Fruit fly (Drosophila melanogaster) whole organism, embryonic: ENCODE data around the gene CG6431.

Experiments
- B-H2 ChIP-seq: fragments of 200-800 bp; sonication (Bioruptor generic); optimal IDR thresholded peaks from 2 replicates; lab custom pipeline; 2018; ENCODE audit warnings: missing biosample characterization, mild to moderate bottlenecking, missing genetic modification characterization
- CG10147 ChIP-seq: fragments of 200-800 bp; sonication (Bioruptor generic); optimal IDR thresholded peaks from 2 replicates; lab custom pipeline; 2019; ENCODE audit warnings: missing biosample characterization, mild to moderate bottlenecking, missing genetic modification characterization, moderate library complexity
- CG10321 ChIP-seq: fragments of 200-800 bp; sonication (Bioruptor generic); IDR thresholded peaks from 2 replicates; pipeline ENCODE4 v1.3.6; 2022; ENCODE audit warnings: missing biosample characterization, missing genetic modification characterization
- CG10462 ChIP-seq: fragments of 200-800 bp; sonication (Bioruptor generic); optimal IDR thresholded peaks from 2 replicates; lab custom pipeline; 2016; ENCODE audit warnings: missing biosample characterization, missing genetic modification characterization
- CG11398 ChIP-seq: fragments of 200-800 bp; sonication (Bioruptor generic); optimal IDR thresholded peaks from 2 replicates; lab custom pipeline; 2016; ENCODE audit warnings: missing biosample characterization, missing genetic modification characterization
- CG11723 ChIP-seq: fragments of 200-800 bp; sonication (Bioruptor generic); optimal IDR thresholded peaks from 2 replicates; lab custom pipeline; 2017; ENCODE audit warnings: missing biosample characterization, mild to moderate bottlenecking, missing genetic modification characterization
- CG12299 ChIP-seq: fragments of 200-800 bp; sonication (Bioruptor generic); optimal IDR thresholded peaks from 2 replicates; lab custom pipeline; 2018; ENCODE audit warnings: missing biosample characterization, mild to moderate bottlenecking, missing genetic modification characterization
- CG1233 ChIP-seq: fragments of 200-800 bp; sonication (Bioruptor generic); optimal IDR thresholded peaks from 4 replicates; lab custom pipeline; 2018; ENCODE audit warnings: missing biosample characterization, mild to moderate bottlenecking, missing genetic modification characterization
- CG14014 ChIP-seq: fragments of 200-800 bp; sonication (Bioruptor generic); IDR thresholded peaks from 2 replicates; pipeline ENCODE4 v1.3.6; 2022; ENCODE audit warnings: missing biosample characterization, missing genetic modification characterization
- CG14667 ChIP-seq: fragments of 200-800 bp; sonication (Bioruptor generic); IDR thresholded peaks from 2 replicates; pipeline ENCODE4 v1.3.6; 2022; ENCODE audit warnings: missing biosample characterization, missing genetic modification characterization
- CG15073 ChIP-seq: fragments of 200-800 bp; sonication (Bioruptor generic); optimal IDR thresholded peaks from 2 replicates; lab custom pipeline; 2016; ENCODE audit warnings: missing biosample characterization, missing genetic modification characterization
- CG15601 ChIP-seq: fragments of 200-800 bp; sonication (Bioruptor generic); optimal IDR thresholded peaks from 3 replicates; lab custom pipeline; 2019; ENCODE audit warnings: missing biosample characterization, mild to moderate bottlenecking, missing genetic modification characterization, moderate library complexity
- CG18011 ChIP-seq: fragments of 200-800 bp; sonication (Bioruptor generic); optimal IDR thresholded peaks from 2 replicates; lab custom pipeline; 2017; ENCODE audit warnings: missing biosample characterization, missing genetic modification characterization, mild to moderate bottlenecking, moderate library complexity, missing genotype
- CG30020 ChIP-seq: fragments of 200-800 bp; optimal IDR thresholded peaks from 2 replicates; lab custom pipeline; 2019; ENCODE audit warnings: missing biosample characterization, mild to moderate bottlenecking, missing genetic modification characterization, moderate library complexity
- CG33557 ChIP-seq: fragments of 200-800 bp; sonication (Bioruptor generic); optimal IDR thresholded peaks from 2 replicates; lab custom pipeline; 2019; ENCODE audit warnings: missing biosample characterization, mild to moderate bottlenecking, missing genetic modification characterization, moderate library complexity
- CG34422 ChIP-seq: fragments of 200-800 bp; sonication (Bioruptor generic); IDR thresholded peaks from 3 replicates; pipeline ENCODE4 v1.3.6; 2022; ENCODE audit warnings: missing biosample characterization, missing genetic modification characterization
- CG3726 ChIP-seq: fragments of 200-800 bp; sonication (Bioruptor generic); IDR thresholded peaks from 3 replicates; pipeline ENCODE4, ENCODE4 v1.3.6; 2022; ENCODE audit warnings: missing biosample characterization, missing genetic modification characterization
- CG4360 ChIP-seq: fragments of 200-800 bp; sonication (Bioruptor generic); IDR thresholded peaks from 2 replicates; pipeline ENCODE4 v1.3.6; 2022; ENCODE audit warnings: missing biosample characterization, missing genetic modification characterization
- CG7928 ChIP-seq: fragments of 200-800 bp; sonication (Bioruptor generic); optimal IDR thresholded peaks from 2 replicates; lab custom pipeline; 2017; ENCODE audit warnings: missing biosample characterization, mild to moderate bottlenecking, missing genetic modification characterization
- CG9215 ChIP-seq: fragments of 200-800 bp; sonication (Bioruptor generic); IDR thresholded peaks from 2 replicates; pipeline ENCODE4 v1.3.6; 2022; ENCODE audit warnings: missing biosample characterization, missing genetic modification characterization
- CG9727 ChIP-seq: fragments of 200-800 bp; sonication (Bioruptor generic); optimal IDR thresholded peaks from 3 replicates; lab custom pipeline; 2017; ENCODE audit warnings: missing biosample characterization, mild to moderate bottlenecking, missing genetic modification characterization
- CG9932 ChIP-seq: fragments of 200-800 bp; sonication (Bioruptor generic); IDR thresholded peaks from 2 replicates; pipeline ENCODE4 v1.3.6; 2022; ENCODE audit warnings: missing biosample characterization, missing genetic modification characterization
- Chrac-16 ChIP-seq: fragments of 200-800 bp; sonication (Bioruptor generic); optimal IDR thresholded peaks from 3 replicates; lab custom pipeline; 2016; ENCODE audit warnings: missing biosample characterization, missing genetic modification characterization
- CoRest ChIP-seq: fragments of 200-800 bp; sonication (Bioruptor generic); optimal IDR thresholded peaks from 3 replicates; lab custom pipeline; 2018; ENCODE audit warnings: missing biosample characterization, mild to moderate bottlenecking, missing genetic modification characterization, moderate library complexity
- D19A ChIP-seq: fragments of 200-800 bp; optimal IDR thresholded peaks from 3 replicates; lab custom pipeline; 2019; ENCODE audit warnings: missing biosample characterization, mild to moderate bottlenecking, missing genetic modification characterization, moderate library complexity
- Elba2 ChIP-seq: fragments of 200-800 bp; sonication (Bioruptor generic); optimal IDR thresholded peaks from 3 replicates; lab custom pipeline; 2016; ENCODE audit warnings: missing biosample characterization, missing genetic modification characterization
- HLH3B ChIP-seq: fragments of 200-800 bp; sonication (Bioruptor generic); IDR thresholded peaks from 2 replicates; pipeline ENCODE4 v1.3.6; 2022; ENCODE audit warnings: missing biosample characterization, missing genetic modification characterization
- Hey ChIP-seq: fragments of 200-800 bp; sonication (Bioruptor generic); optimal IDR thresholded peaks from 3 replicates; lab custom pipeline; 2018; ENCODE audit warnings: missing biosample characterization, mild to moderate bottlenecking, missing genetic modification characterization
- Lim3 ChIP-seq: fragments of 200-800 bp; sonication (Bioruptor generic); IDR thresholded peaks from 2 replicates; pipeline ENCODE4 v1.3.6; 2022; ENCODE audit warnings: missing biosample characterization, missing genetic modification characterization
- Mad ChIP-seq: fragments of 200-800 bp; sonication (Bioruptor generic); optimal IDR thresholded peaks from 2 replicates; lab custom pipeline; 2016; ENCODE audit warnings: missing biosample characterization, missing genetic modification characterization
- Myb ChIP-seq: fragments of 200-800 bp; sonication (Bioruptor generic); optimal IDR thresholded peaks from 2 replicates; lab custom pipeline; 2016; ENCODE audit warnings: missing biosample characterization, missing genetic modification characterization
- Opbp ChIP-seq: fragments of 200-800 bp; sonication (Bioruptor generic); IDR thresholded peaks from 3 replicates; pipeline ENCODE4 v1.3.6; 2022; ENCODE audit warnings: missing biosample characterization, missing genetic modification characterization; ENCODE audit not compliant: partially characterized antibody
- Rx ChIP-seq: fragments of 200-800 bp; sonication (Bioruptor generic); IDR thresholded peaks from 2 replicates; pipeline ENCODE4 v1.3.6; 2022; ENCODE audit warnings: missing biosample characterization, missing genetic modification characterization
- Six4 ChIP-seq: fragments of 200-800 bp; sonication (Bioruptor generic); optimal IDR thresholded peaks from 2 replicates; lab custom pipeline; 2016; ENCODE audit warnings: missing biosample characterization, missing genetic modification characterization
- Usf ChIP-seq: fragments of 200-800 bp; sonication (Bioruptor generic); optimal IDR thresholded peaks from 2 replicates; lab custom pipeline; 2017; ENCODE audit warnings: missing genotype, missing biosample characterization, missing genetic modification characterization
- ap ChIP-seq: fragments of 200-800 bp; sonication (Bioruptor generic); IDR thresholded peaks from 2 replicates; pipeline ENCODE4 v1.3.6; 2022; ENCODE audit warnings: missing biosample characterization, missing genetic modification characterization
- chinmo ChIP-seq: fragments of 200-800 bp; sonication (Bioruptor generic); IDR thresholded peaks from 4 replicates; pipeline ENCODE4 v1.3.6; 2022; ENCODE audit warnings: missing biosample characterization, missing genetic modification characterization; ENCODE audit not compliant: partially characterized antibody
- crc ChIP-seq: fragments of 200-800 bp; sonication (Bioruptor generic); optimal IDR thresholded peaks from 2 replicates; lab custom pipeline; 2016; ENCODE audit warnings: missing biosample characterization, missing genetic modification characterization
- cwo ChIP-seq: fragments of 200-800 bp; sonication (Bioruptor generic); optimal IDR thresholded peaks from 3 replicates; lab custom pipeline; 2017; ENCODE audit warnings: missing biosample characterization, missing genetic modification characterization, mild to moderate bottlenecking, moderate library complexity, missing genetic modification reagents
- dpn ChIP-seq, 2 experiments: fragments of 200-800 bp; sonication (Bioruptor generic); optimal IDR thresholded peaks; 3 replicates each; lab custom pipeline; 2016; ENCODE audit warnings: missing biosample characterization in 2 of 2, missing genetic modification characterization in 2 of 2
- gt ChIP-seq: fragments of 200-800 bp; sonication (Bioruptor generic); IDR thresholded peaks from 2 replicates; pipeline ENCODE4 v1.3.6; 2022; ENCODE audit warnings: missing biosample characterization, missing genetic modification characterization
- ham ChIP-seq: fragments of 200-800 bp; sonication (Bioruptor generic); IDR thresholded peaks from 2 replicates; pipeline ENCODE4 v1.3.6; 2022; ENCODE audit warnings: missing biosample characterization, missing genetic modification characterization
- her ChIP-seq: fragments of 200-800 bp; sonication (Bioruptor generic); optimal IDR thresholded peaks from 2 replicates; lab custom pipeline; 2016; ENCODE audit warnings: missing biosample characterization, missing genetic modification characterization
- ind ChIP-seq: fragments of 200-800 bp; sonication (Bioruptor generic); optimal IDR thresholded peaks from 3 replicates; lab custom pipeline; 2016; ENCODE audit warnings: missing biosample characterization, missing genetic modification characterization
- kni ChIP-seq: fragments of 200-800 bp; sonication (Bioruptor generic); optimal IDR thresholded peaks from 3 replicates; lab custom pipeline; 2017; ENCODE audit warnings: mild to moderate bottlenecking, missing biosample characterization, missing genetic modification reagents, missing genetic modification characterization
- nom ChIP-seq: fragments of 200-800 bp; sonication (Bioruptor generic); optimal IDR thresholded peaks from 2 replicates; lab custom pipeline; 2017; ENCODE audit warnings: missing biosample characterization, missing genetic modification characterization, mild to moderate bottlenecking, moderate library complexity, missing genetic modification reagents
- pum ChIP-seq: fragments of 200-800 bp; sonication (Bioruptor generic); optimal IDR thresholded peaks from 2 replicates; lab custom pipeline; 2016; ENCODE audit warnings: missing biosample characterization, missing genetic modification characterization
- shn ChIP-seq: fragments of 200-800 bp; sonication (Bioruptor generic); optimal IDR thresholded peaks from 3 replicates; lab custom pipeline; 2016; ENCODE audit warnings: missing biosample characterization, missing genetic modification characterization
- sima ChIP-seq: fragments of 200-800 bp; sonication (Bioruptor generic); optimal IDR thresholded peaks from 2 replicates; lab custom pipeline; 2016; ENCODE audit warnings: missing biosample characterization, missing genetic modification characterization
- stwl ChIP-seq: fragments of 200-800 bp; sonication (Bioruptor generic); optimal IDR thresholded peaks from 3 replicates; lab custom pipeline; 2018; ENCODE audit warnings: missing biosample characterization, mild to moderate bottlenecking, missing genetic modification characterization, moderate library complexity
- trh ChIP-seq: fragments of 200-800 bp; sonication (Bioruptor generic); optimal IDR thresholded peaks from 2 replicates; lab custom pipeline; 2016; ENCODE audit warnings: missing biosample characterization, missing genetic modification characterization
- wek ChIP-seq: fragments of 200-800 bp; sonication (Bioruptor generic); optimal IDR thresholded peaks from 3 replicates; lab custom pipeline; 2018; ENCODE audit warnings: missing biosample characterization, mild to moderate bottlenecking, missing genetic modification characterization, moderate library complexity
- zfh1 ChIP-seq: fragments of 200-800 bp; sonication (Bioruptor generic); IDR thresholded peaks from 3 replicates; pipeline ENCODE4 v1.3.6; 2022; ENCODE audit warnings: missing biosample characterization, missing genetic modification characterization

CG6431 gene

dm6 chr2L:10685666-10686065, 38.3 kb upstream of the CG6431 start (continued):
- TF ChIP-seq Mad (GFP tag; lab: Kevin White, UChicago) (no peak), trh (GFP tag; lab: Kevin White, UChicago) (no peak), kni (GFP tag; lab: Kevin White, UChicago) (no peak), CG10321 (GFP tag; lab: Robert Waterston, UW) (no peak), Rx (no peak), Opbp (GFP tag; lab: Robert Waterston, UW) (no peak), Six4 (GFP tag; lab: Kevin White, UChicago) (no peak), CG9932 (GFP tag; lab: Robert Waterston, UW) (peak; percentile 67), nom (GFP tag; lab: Kevin White, UChicago) (no peak), Myb (GFP tag; lab: Kevin White, UChicago) (no peak), Hey (no peak), stwl (tag; lab: Kevin White, UChicago) (peak; percentile 77), CG10462 (no peak), ham (GFP tag; lab: Robert Waterston, UW) (no peak), her (GFP tag; lab: Kevin White, UChicago) (no peak), Chrac-16 (GFP tag; lab: Kevin White, UChicago) (no peak), dpn (GFP tag; optimal IDR thresholded peaks at IDR 0.05; lab: Kevin White, UChicago) (no peak), wek (GFP tag; lab: Kevin White, UChicago) (no peak), CG15601 (tag; lab: Kevin White, UChicago) (no peak), ap (GFP tag; lab: Robert Waterston, UW) (no peak), CG10147 (GFP tag; lab: Kevin White, UChicago) (no peak), CG9727 (GFP tag; lab: Kevin White, UChicago) (no peak), CG3726 (GFP tag; lab: Robert Waterston, UW) (no peak), HLH3B (GFP tag; lab: Robert Waterston, UW) (no peak), CG1233 (no peak), CoRest (tag; lab: Kevin White, UChicago) (peak; percentile 29), crc (GFP tag; lab: Kevin White, UChicago) (no peak), zfh1 (no peak), Lim3 (GFP tag; lab: Robert Waterston, UW) (no peak), CG4360 (GFP tag; lab: Robert Waterston, UW) (no peak), CG12299 (tag; lab: Kevin White, UChicago) (no peak), pum (GFP tag; lab: Kevin White, UChicago) (no peak), CG18011 (GFP tag; lab: Kevin White, UChicago) (peak; percentile 95), sima (GFP tag; lab: Kevin White, UChicago) (no peak), CG11398 (no peak), shn (GFP tag; lab: Kevin White, UChicago) (no peak), Usf (no peak), CG11723 (GFP tag; lab: Kevin White, UChicago) (no peak), CG14667 (no peak), CG30020 (no peak), CG9215 (GFP tag; lab: Robert Waterston, UW) (no peak; the same call in 1 of the 2 replicates), CG7928 (no peak), B-H2 (GFP tag; lab: Kevin White, UChicago) (no peak), chinmo (GFP tag; lab: Robert Waterston, UW) (no peak), D19A (peak; percentile 60), CG15073 (GFP tag; lab: Kevin White, UChicago) (no peak), CG34422 (GFP tag; lab: Robert Waterston, UW) (no peak), CG14014 (no peak), gt (GFP tag; lab: Robert Waterston, UW) (no peak), cwo (no peak), CG33557 (no peak), Elba2 (GFP tag; lab: Kevin White, UChicago) (no peak), ind (GFP tag; lab: Kevin White, UChicago) (peak; percentile 20)
